Fruit fly (Drosophila melanogaster) whole organism, pupa: ENCODE data around the gene CG11317.

Experiments used
- CG12605 ChIP-seq: fragments of 200-800 bp; sonication (Bioruptor generic); IDR thresholded peaks from 2 replicates; pipeline ENCODE4 v1.3.6; 2022; ENCODE audit warnings: missing biosample characterization, missing genetic modification characterization
- CG14655 ChIP-seq: fragments of 200-800 bp; sonication (Bioruptor generic); optimal IDR thresholded peaks from 3 replicates; lab custom pipeline; 2017; ENCODE audit warnings: mild to moderate bottlenecking, missing biosample characterization, missing genetic modification reagents, missing genetic modification characterization
- CG17806 ChIP-seq: fragments of 200-800 bp; sonication (Bioruptor generic); optimal IDR thresholded peaks from 2 replicates; lab custom pipeline; 2018; ENCODE audit warnings: missing biosample characterization, mild to moderate bottlenecking, missing genetic modification characterization, moderate library complexity
- CG4496 ChIP-seq: fragments of 200-800 bp; sonication (Bioruptor generic); IDR thresholded peaks from 3 replicates; pipeline ENCODE4 v1.3.6; 2022; ENCODE audit warnings: missing biosample characterization, missing genetic modification characterization
- CG9948 ChIP-seq: fragments of 200-800 bp; sonication (Bioruptor generic); optimal IDR thresholded peaks from 2 replicates; lab custom pipeline; 2018; ENCODE audit warnings: missing biosample characterization, mild to moderate bottlenecking, missing genetic modification characterization, moderate library complexity
- fd96Ca ChIP-seq: fragments of 200-800 bp; sonication (Bioruptor generic); IDR thresholded peaks from 3 replicates; pipeline ENCODE4 v1.3.6; 2022; ENCODE audit warnings: missing biosample characterization, missing genetic modification characterization

CG11317 gene

DNA sequence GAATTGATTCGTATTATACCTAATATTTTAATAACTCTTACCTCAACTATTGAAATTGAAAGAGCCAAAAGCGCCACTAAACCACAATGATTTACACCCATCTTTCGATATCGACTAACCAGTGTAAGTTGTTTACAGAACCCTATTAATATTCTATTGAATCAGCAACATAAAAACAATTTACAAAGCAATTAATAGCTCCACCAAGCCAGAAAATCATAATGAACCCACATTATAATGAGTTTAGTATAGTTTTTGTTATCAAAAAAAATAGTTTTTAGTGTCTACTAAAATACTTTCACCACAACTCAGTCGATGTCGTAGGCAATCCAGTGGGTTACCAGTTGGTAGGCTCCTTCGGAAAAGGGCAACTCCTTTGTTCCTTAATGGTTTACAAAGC is 52.1 kb downstream of the CG11317 start, which contains the start of gene CG33920:
Gene CG33920, minus strand, starts transcription at position 101 of the 400 bp plus-strand sequence.
- no peak for TF ChIP-seq CG14655
- no peak for TF ChIP-seq CG17806
- TF ChIP-seq fd96Ca (GFP tag; lab: Robert Waterston, UW): no peak
- no peak for TF ChIP-seq CG12605 (GFP tag; lab: Robert Waterston, UW)
- no peak for TF ChIP-seq CG9948
- TF ChIP-seq CG4496: no peak
